Fruit fly (Drosophila melanogaster): ENCODE data around the gene CG33003.
A peak's percentile ranks its signal among the peaks of the same experiment; 100 is the strongest.

CG33003 gene

DNA sequence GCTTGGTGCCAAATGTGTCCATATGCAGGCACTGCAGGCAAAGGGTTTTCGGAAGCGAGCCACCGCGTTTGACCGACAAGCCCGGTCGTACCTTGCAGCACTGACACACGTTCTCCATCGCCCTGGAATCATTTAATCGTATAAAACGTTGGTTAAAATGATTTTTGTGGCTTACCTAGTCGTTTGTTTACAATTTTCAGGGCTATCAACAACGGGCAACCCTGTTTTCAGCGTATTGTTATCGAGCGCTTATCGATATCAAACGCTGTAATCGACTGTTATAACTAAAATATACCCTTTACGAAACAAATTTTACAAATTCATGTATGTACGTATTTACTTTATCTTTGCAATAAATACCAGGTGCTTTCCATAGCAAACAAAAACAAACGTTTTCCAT is 18.2 kb upstream of the CG33003 start, which contains the start of gene CG17612 (continued):
- TF ChIP-seq CG7963 (GFP tag; IDR thresholded peaks at IDR 0.05; ENCODE audit: partially characterized antibody) (peak; percentile 78), CG3281 (GFP tag; optimal IDR thresholded peaks at IDR 0.05) (peak; percentile 61), Scr (GFP tag; IDR thresholded peaks at IDR 0.05; ENCODE audit: partially characterized antibody) (peak; percentile 67), CG2120 (GFP tag; optimal IDR thresholded peaks at IDR 0.05) (no peak), nerfin-2 (GFP tag; IDR thresholded peaks at IDR 0.05; ENCODE audit: partially characterized antibody) (peak; percentile 65; the same call in 1 of the 2 replicates), CG9609 (GFP tag; optimal IDR thresholded peaks at IDR 0.05) (no peak), Dref (GFP tag; IDR thresholded peaks at IDR 0.05) (peak; percentile 85), nmo (GFP tag; optimal IDR thresholded peaks at IDR 0.05) (peak; percentile 7), Myb (GFP tag; optimal IDR thresholded peaks at IDR 0.05) (peak; percentile 97), vnd (GFP tag; IDR thresholded peaks at IDR 0.05; ENCODE audit: partially characterized antibody) (peak; percentile 64; the same call in 2 of the 3 replicates), Bteb2 (GFP tag; optimal IDR thresholded peaks at IDR 0.05) (no peak), Sin3A (optimal IDR thresholded peaks at IDR 0.05) (peak; percentile 4), CG2712 (tag; optimal IDR thresholded peaks at IDR 0.05) (peak; percentile 10), MTF-1 (GFP tag; optimal IDR thresholded peaks at IDR 0.05; ENCODE audit: borderline replicate concordance) (no peak), knrl (GFP tag; IDR thresholded peaks at IDR 0.05; ENCODE audit: partially characterized antibody) (peak; percentile 50; the same call in 2 of the 3 replicates), CG15514 (GFP tag; optimal IDR thresholded peaks at IDR 0.05) (peak; percentile 5), CG3163 (GFP tag; optimal IDR thresholded peaks at IDR 0.05) (no peak), zen2 (GFP tag; IDR thresholded peaks at IDR 0.05; ENCODE audit: partially characterized antibody) (peak; percentile 67; the same call in 2 of the 3 replicates), Hr3 (GFP tag; optimal IDR thresholded peaks at IDR 0.05) (no peak), luna (GFP tag; optimal IDR thresholded peaks at IDR 0.05) (no peak), Usf (GFP tag; optimal IDR thresholded peaks at IDR 0.05) (no peak), bab2 (GFP tag; optimal IDR thresholded peaks at IDR 0.05) (no peak), tap (tag; optimal IDR thresholded peaks at IDR 0.05) (no peak), sna (GFP tag; IDR thresholded peaks at IDR 0.05; ENCODE audit: partially characterized antibody) (peak; percentile 58), ash1 (GFP tag; optimal IDR thresholded peaks at IDR 0.05) (no peak), dm (GFP tag; optimal IDR thresholded peaks at IDR 0.05) (no peak), CG1603 (tag; optimal IDR thresholded peaks at IDR 0.05) (peak; percentile 15), unc-4 (GFP tag; IDR thresholded peaks at IDR 0.05; ENCODE audit: partially characterized antibody) (peak; percentile 62), Gug (GFP tag; IDR thresholded peaks at IDR 0.05) (no peak), Sry-δ (GFP tag; optimal IDR thresholded peaks at IDR 0.05) (peak; percentile 42), H2.0 (GFP tag; IDR thresholded peaks at IDR 0.05) (no peak), amos (GFP tag; IDR thresholded peaks at IDR 0.05; ENCODE audit: partially characterized antibody) (peak; percentile 56; the same call in 1 of the 2 replicates), CG4617 (GFP tag; optimal IDR thresholded peaks at IDR 0.05; ENCODE audit: borderline replicate concordance) (peak; percentile 50), CG16813 (GFP tag; IDR thresholded peaks at IDR 0.05; ENCODE audit: partially characterized antibody) (peak; percentile 65; the same call in 2 of the 3 replicates), sr (GFP tag; IDR thresholded peaks at IDR 0.05) (no peak), Ets97D (GFP tag; optimal IDR thresholded peaks at IDR 0.05) (peak; percentile 21), Abd-B (GFP tag; optimal IDR thresholded peaks at IDR 0.05) (no peak), toy (GFP tag; IDR thresholded peaks at IDR 0.05) (no peak), lbe (GFP tag; optimal IDR thresholded peaks at IDR 0.05) (no peak), sd (tag; optimal IDR thresholded peaks at IDR 0.05) (no peak), hb (GFP tag; IDR thresholded peaks at IDR 0.05; ENCODE audit: partially characterized antibody) (peak; percentile 59; the same call in 2 of the 3 replicates), CG6791 (GFP tag; IDR thresholded peaks at IDR 0.05; ENCODE audit: partially characterized antibody) (peak; percentile 70), CG9215 (GFP tag; IDR thresholded peaks at IDR 0.05) (no peak), CG8478 (optimal IDR thresholded peaks at IDR 0.05) (no peak), lmd (GFP tag; IDR thresholded peaks at IDR 0.05) (no peak), Vsx1 (GFP tag; optimal IDR thresholded peaks at IDR 0.05) (no peak), CG14860 (GFP tag; IDR thresholded peaks at IDR 0.05; ENCODE audit: partially characterized antibody) (peak; percentile 72), CG2116 (GFP tag; optimal IDR thresholded peaks at IDR 0.05) (peak; percentile 92), CG34224 (GFP tag; IDR thresholded peaks at IDR 0.05; ENCODE audit: partially characterized antibody) (peak; percentile 84), CG7928 (GFP tag; optimal IDR thresholded peaks at IDR 0.05) (peak; percentile 91)
